Worm (Caenorhabditis elegans): ENCODE results near the gene R102.10.

Gene R102.10

DNA sequence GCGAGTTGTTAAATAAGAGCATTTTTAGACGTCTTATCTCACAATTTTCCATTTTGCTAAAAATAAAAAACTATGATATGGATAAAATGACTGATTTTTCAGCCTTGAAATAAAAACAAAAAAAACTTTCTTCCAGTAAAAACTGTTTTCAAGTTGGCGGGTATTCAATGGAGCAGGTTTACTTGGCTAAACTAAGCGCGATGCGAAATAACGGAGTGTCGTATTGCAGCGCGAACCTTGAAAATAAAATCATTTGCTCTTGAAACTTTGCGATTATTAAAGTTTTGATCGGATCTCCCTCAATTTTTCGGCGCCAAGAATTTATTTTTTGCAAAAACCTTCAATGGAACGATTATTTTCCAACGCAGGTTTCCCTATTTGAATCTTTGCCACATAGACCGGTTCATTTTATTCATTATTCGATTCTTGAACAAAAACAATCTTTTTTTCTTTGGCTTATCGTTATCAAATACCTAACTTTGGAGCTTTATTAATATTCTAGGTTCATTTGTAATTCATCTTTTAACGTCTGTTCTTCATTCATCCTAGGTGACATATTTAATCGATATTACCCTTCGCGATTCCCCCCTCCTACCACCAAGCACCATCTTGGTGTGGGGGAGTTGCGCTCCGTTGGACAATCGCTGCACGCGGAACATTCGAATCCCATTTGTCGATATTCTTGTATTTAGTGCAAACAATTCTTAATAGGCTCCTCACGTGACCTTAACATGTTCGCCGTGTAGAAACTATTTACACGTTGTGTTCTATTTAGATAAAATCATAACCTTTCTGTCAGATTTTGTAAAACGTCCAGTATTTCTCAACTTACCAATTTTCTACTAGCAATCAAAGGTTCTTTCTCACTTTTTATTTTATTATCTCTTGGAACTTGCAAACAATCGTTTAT lies 29.5 kb downstream of the R102.10 start, which contains the start of the genes orc-5 and cyb-1 (continued):
- TF ChIP-seq nhr-27 (tag; optimal IDR thresholded peaks at IDR 0.05) = no peak
- no peak for TF ChIP-seq B0035.1 (tag; optimal IDR thresholded peaks at IDR 0.05)
- TF ChIP-seq hlh-26 (GFP tag; conservative IDR thresholded peaks at IDR 0.05) = no peak
- TF ChIP-seq F37B4.10 (GFP tag; IDR thresholded peaks at IDR 0.05) = no peak
- no peak for TF ChIP-seq hlh-12 (tag; optimal IDR thresholded peaks at IDR 0.05)
- no peak for TF ChIP-seq tbx-9 (tag; optimal IDR thresholded peaks at IDR 0.05; ENCODE audit: borderline replicate concordance)
- no peak for TF ChIP-seq mxl-1 (tag; optimal IDR thresholded peaks at IDR 0.05)
- peak; percentile 56 for TF ChIP-seq F23B12.7 (tag; optimal IDR thresholded peaks at IDR 0.05; ENCODE audit: insufficient read depth)
- peak in 2 of 3 experiments; percentile 22 to 88 for TF ChIP-seq lin-35 (GFP tag; optimal IDR thresholded peaks at IDR 0.05)
- TF ChIP-seq cebp-1 (GFP tag; IDR thresholded peaks at IDR 0.05) = no peak
- no peak for TF ChIP-seq cebp-1 (tag; optimal IDR thresholded peaks at IDR 0.05)
- no peak for TF ChIP-seq cebp-2 (GFP tag; IDR thresholded peaks at IDR 0.05)
- TF ChIP-seq somi-1 (GFP tag; optimal IDR thresholded peaks at IDR 0.05) = no peak
- no peak for TF ChIP-seq snpc-4 (GFP tag; optimal IDR thresholded peaks at IDR 0.05)
- TF ChIP-seq snpc-4 (tag; optimal IDR thresholded peaks at IDR 0.05) = peak in 2 of 4 experiments; percentile 25 to 28
- no peak for TF ChIP-seq aptf-3 (GFP tag; IDR thresholded peaks at IDR 0.05)
- no peak for TF ChIP-seq ztf-26 (tag; optimal IDR thresholded peaks at IDR 0.05)
- no peak for TF ChIP-seq ztf-18 (tag; optimal IDR thresholded peaks at IDR 0.05)
- TF ChIP-seq ceh-27 (GFP tag; optimal IDR thresholded peaks at IDR 0.05) = no peak
- no peak for TF ChIP-seq ets-4 (GFP tag; optimal IDR thresholded peaks at IDR 0.05)
- no peak for TF ChIP-seq gei-17 (GFP tag; optimal IDR thresholded peaks at IDR 0.05)
- TF ChIP-seq ztf-28 (GFP tag; IDR thresholded peaks at IDR 0.05) = no peak

DNA sequence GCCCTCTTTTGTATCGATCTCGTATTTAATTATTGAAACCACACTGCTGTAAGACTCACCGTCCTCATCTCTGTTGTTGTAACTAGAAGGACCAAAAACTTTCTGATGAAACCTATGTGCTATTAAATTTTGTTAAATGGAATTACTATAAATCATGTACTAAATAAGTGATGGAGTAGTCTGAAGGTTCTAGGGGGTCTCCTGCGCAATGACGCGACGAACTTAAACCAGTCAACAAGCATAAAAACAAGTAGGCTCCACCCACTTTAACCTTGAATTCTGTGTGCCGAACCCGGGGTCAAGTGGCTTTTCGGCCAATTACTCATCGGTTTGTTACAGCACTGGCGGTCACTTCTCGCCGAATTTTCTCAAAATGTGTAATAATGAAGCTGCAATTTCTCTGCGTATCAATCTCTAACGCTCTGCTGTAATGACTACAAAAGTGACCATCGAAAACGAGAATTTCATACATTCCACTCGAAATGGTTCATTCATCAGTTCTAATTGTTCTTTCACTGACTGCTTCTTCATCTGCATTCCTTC lies 31.8 kb downstream of the R102.10 start, which contains the start of gene grl-21:
TSS of gene grl-21 (plus strand) at position 464 of the 543 bp plus-strand sequence.
- TF ChIP-seq B0336.3 (GFP tag; IDR thresholded peaks at IDR 0.05) (peak; percentile 82; the same call in 1 of the 2 replicates), F39B2.1 (GFP tag; IDR thresholded peaks at IDR 0.05) (no peak), tbp1 (GFP tag; optimal IDR thresholded peaks at IDR 0.05) (no peak), ceh-100 (GFP tag; IDR thresholded peaks at IDR 0.05) (no peak), madf-3 (GFP tag; IDR thresholded peaks at IDR 0.05) (0 out of 2 replicates have a peak, but pooled peaks have one; percentile 66), lin-26 (GFP tag; IDR thresholded peaks at IDR 0.05) (peak; percentile 50; the same call in 1 of the 2 replicates), nhr-90 (tag; optimal IDR thresholded peaks at IDR 0.05) (no peak), nfya-2 (GFP tag; IDR thresholded peaks at IDR 0.05) (no peak), ets-4 (GFP tag; optimal IDR thresholded peaks at IDR 0.05) (no peak), let-526 (GFP tag; IDR thresholded peaks at IDR 0.05) (no peak), hmg-1.2 (GFP tag; IDR thresholded peaks at IDR 0.05) (0 out of 2 replicates have a peak, but pooled peaks have one; percentile 11), nhr-27 (tag; optimal IDR thresholded peaks at IDR 0.05) (no peak), F49E8.2 (tag; optimal IDR thresholded peaks at IDR 0.05; ENCODE audit: insufficient read depth) (peak; percentile 36), lin-54 (GFP tag; optimal IDR thresholded peaks at IDR 0.05) (peak; percentile 21), egl-44 (GFP tag; IDR thresholded peaks at IDR 0.05) (no peak), atf-7 (tag; optimal IDR thresholded peaks at IDR 0.05) (no peak), pha-4 (tag; optimal IDR thresholded peaks at IDR 0.05) (no peak), B0261.1 (tag; optimal IDR thresholded peaks at IDR 0.05) (no peak), zim-3 (tag; optimal IDR thresholded peaks at IDR 0.05) (no peak), somi-1 (GFP tag; optimal IDR thresholded peaks at IDR 0.05) (no peak), unc-130 (GFP tag; optimal IDR thresholded peaks at IDR 0.05) (no peak), gei-17 (GFP tag; optimal IDR thresholded peaks at IDR 0.05) (no peak), nhr-80 (tag; optimal IDR thresholded peaks at IDR 0.05) (no peak), K12H6.12 (tag; optimal IDR thresholded peaks at IDR 0.05) (no peak), ceh-58 (GFP tag; IDR thresholded peaks at IDR 0.05) (no peak), snpc-4 (GFP tag; optimal IDR thresholded peaks at IDR 0.05) (no peak), snpc-4 (tag; optimal IDR thresholded peaks at IDR 0.05) (no peak), zfh-2 (GFP tag; conservative IDR thresholded peaks at IDR 0.05) (no peak), him-1 (tag; optimal IDR thresholded peaks at IDR 0.05) (no peak), xnd-1 (tag; optimal IDR thresholded peaks at IDR 0.05) (peak; percentile 17)
